Worm (Caenorhabditis elegans) whole organism, L4/young adult: ENCODE results near the gene fbxb-6.

ENCODE experiments used
- W03F9.2 ChIP-seq: fragments of 150-350 bp; optimal IDR thresholded peaks from 2 replicates; lab custom pipeline; 2014; ENCODE audit warnings: missing biosample characterization, missing genetic modification characterization
- dao-5 ChIP-seq: sonication (generic microtip); optimal IDR thresholded peaks from 2 replicates; lab custom pipeline; 2016; ENCODE audit warnings: missing genotype, missing genetic modification characterization, moderate library complexity, missing compliant biosample characterization
- him-1 ChIP-seq: sonication (generic microtip); optimal IDR thresholded peaks from 2 replicates; lab custom pipeline; 2016; ENCODE audit warnings: missing genotype, missing genetic modification reagents, missing genetic modification characterization, missing compliant biosample characterization

The fbxb-6 gene

ce11 chrII:2094924-2095650 is 30.5 kb downstream of the fbxb-6 start, which contains the start of gene T16A1.2:
TSS of gene T16A1.2 (plus strand) at chrII:2095600.
- TF ChIP-seq dao-5 (tag; lab: Kevin White, UChicago) (no peak), W03F9.2 (tag; lab: Kevin White, UChicago) (no peak), him-1 (tag; lab: Kevin White, UChicago) (no peak)

DNA sequence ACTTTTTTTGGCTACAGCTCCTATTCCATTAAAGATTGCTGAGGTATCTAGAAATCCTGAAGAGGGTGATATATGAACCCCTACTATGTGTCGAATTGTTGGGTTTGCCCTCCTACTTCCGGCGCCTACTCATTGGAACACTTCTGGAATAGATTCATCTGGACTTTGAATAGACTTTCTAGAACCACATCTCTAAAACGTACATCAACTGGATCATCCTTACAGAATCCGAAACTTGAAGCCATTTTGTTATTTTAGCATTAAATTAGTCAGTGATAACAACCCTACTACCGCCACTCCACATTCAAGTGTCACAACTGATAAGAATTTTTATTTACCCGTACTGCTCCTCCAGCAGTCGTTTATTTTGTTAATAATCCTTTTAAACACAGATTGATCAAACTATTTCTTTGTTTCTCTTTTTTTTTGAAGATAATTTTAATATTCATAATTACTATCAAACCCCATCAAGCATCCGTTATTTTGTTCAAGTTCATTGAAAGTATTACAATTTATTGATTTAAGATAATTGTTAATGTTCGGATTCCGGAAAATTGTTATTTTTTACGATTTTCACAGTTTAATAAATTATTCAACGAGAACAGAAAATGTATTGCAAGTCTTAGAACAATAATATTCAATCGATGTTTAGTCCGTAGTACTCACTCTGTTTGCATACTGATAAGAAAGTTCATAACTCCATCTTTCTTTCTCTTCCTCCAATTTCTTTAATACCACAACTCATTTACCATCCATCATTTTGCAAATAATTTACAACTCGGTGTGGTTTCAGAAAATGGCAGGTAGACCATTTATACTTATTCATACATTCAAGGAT is 34.8 kb downstream of the fbxb-6 start, which contains the start of gene math-42:
Gene math-42, plus strand, starts transcription at position 788 of the 838 bp plus-strand sequence.
- TF ChIP-seq him-1 (tag; lab: Kevin White, UChicago) = no peak
- no peak for TF ChIP-seq W03F9.2 (tag; lab: Kevin White, UChicago)
- TF ChIP-seq dao-5 (tag; lab: Kevin White, UChicago) = no peak

DNA sequence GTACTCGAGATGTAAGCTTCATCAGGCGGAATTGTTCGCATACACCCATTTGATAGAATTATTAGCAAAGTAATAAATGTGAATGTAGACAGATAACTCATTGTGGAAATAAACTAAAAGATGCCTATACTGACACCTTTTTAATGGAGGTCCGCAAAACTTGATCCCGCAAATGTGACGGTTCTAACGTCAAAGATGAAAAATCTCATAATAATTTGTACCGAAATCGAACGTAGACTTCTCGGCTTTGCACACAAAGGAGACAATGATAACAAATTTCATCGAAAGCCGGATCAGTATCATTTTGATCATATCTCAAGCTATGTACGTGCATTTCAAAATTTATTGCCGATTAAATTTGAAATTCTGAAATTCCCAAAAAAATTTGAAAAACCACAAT is 43.7 kb downstream of the fbxb-6 start, which contains the start of gene R52.4:
Gene R52.4, minus strand, starts transcription at position 101 of the 400 bp plus-strand sequence.
- no peak for TF ChIP-seq W03F9.2 (tag; lab: Kevin White, UChicago)
- TF ChIP-seq dao-5 (tag; lab: Kevin White, UChicago) = no peak
- TF ChIP-seq him-1 (tag; lab: Kevin White, UChicago) = no peak

- TF ChIP-seq dao-5 (tag; lab: Kevin White, UChicago) = no peak
- no peak for TF ChIP-seq W03F9.2 (tag; lab: Kevin White, UChicago)
- no peak for TF ChIP-seq him-1 (tag; lab: Kevin White, UChicago)
These were observed 45.3 kb downstream of the fbxb-6 start, which contains the start of gene R52.5 for ce11 chrII:2109943-2110342. TSS of gene R52.5 (minus strand) at chrII:2110043.

DNA sequence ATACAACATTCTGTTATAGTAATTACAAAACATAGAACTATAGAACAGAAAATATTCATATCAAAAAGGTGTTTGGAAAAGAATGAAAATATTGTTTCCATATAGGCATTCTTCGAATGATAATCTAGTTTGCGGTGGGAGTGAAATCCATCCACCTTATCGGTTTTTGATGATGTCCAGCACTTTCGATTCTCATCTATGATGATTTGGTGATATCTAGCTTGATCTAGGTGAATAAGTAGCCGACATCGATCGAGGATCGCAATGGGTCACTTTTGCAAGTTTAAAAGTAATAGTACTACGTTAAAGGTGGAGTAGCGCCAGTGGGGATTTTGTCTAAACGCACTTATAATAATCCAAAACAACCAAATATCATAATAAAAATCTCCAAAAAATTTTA is 48.4 kb downstream of the fbxb-6 start, which contains the start of gene R52.6:
Gene R52.6, minus strand, starts transcription at position 101 of the 400 bp plus-strand sequence.
- TF ChIP-seq dao-5 (tag; lab: Kevin White, UChicago) = no peak
- no peak for TF ChIP-seq him-1 (tag; lab: Kevin White, UChicago)
- no peak for TF ChIP-seq W03F9.2 (tag; lab: Kevin White, UChicago)

DNA sequence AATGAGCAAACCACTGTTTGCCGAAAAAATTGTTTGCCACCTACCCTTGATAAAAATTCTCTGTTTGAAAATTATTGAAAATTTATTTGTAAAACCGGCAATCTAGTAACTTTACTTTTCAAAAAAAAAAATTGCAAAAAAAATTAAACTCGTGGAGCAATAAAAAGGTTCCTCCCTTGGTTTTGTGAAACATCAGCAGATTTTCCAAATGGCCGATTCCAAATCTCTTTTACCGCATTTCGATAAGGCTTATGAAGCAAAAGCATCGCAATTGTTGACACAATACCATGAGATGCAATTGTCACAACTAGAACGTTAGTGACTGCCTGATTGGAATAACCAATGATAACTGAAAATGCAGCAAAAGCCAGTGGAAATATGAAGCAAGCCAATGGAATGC is 49.9 kb downstream of the fbxb-6 start:
- no peak for TF ChIP-seq W03F9.2 (tag; lab: Kevin White, UChicago)
